Worm (Caenorhabditis elegans) whole organism, L1 larva: Measurements from ENCODE around the gene glr-2.

Source experiments
- C16A3.4 ChIP-seq: fragments of 150-350 bp; optimal IDR thresholded peaks from 2 replicates; lab custom pipeline; 2014; ENCODE audit warnings: missing biosample characterization, missing genetic modification characterization
- Y116A8C.19 ChIP-seq: sonication (generic microtip); optimal IDR thresholded peaks from 2 replicates; lab custom pipeline; 2016; ENCODE audit warnings: missing compliant biosample characterization, missing genetic modification characterization, borderline replicate concordance
- aha-1 ChIP-seq: fragments of 150-350 bp; optimal IDR thresholded peaks from 2 replicates; lab custom pipeline; 2014; ENCODE audit warnings: missing biosample characterization, missing genetic modification characterization
- alr-1 ChIP-seq: fragments of 200-800 bp; sonication (Bioruptor generic); optimal IDR thresholded peaks from 2 replicates; lab custom pipeline; 2018; ENCODE audit warnings: borderline replicate concordance, mild to moderate bottlenecking, missing genetic modification characterization, missing compliant biosample characterization
- aly-2 ChIP-seq: fragments of 150-350 bp; optimal IDR thresholded peaks from 2 replicates; lab custom pipeline; 2014; ENCODE audit warnings: missing biosample characterization, missing genetic modification characterization
- ama-1 ChIP-seq: fragments of 150-350 bp; optimal IDR thresholded peaks from 2 replicates; lab custom pipeline; 2014
- ceh-8 ChIP-seq: fragments of 200-800 bp; sonication (Bioruptor generic); optimal IDR thresholded peaks from 2 replicates; lab custom pipeline; 2018; ENCODE audit warnings: mild to moderate bottlenecking, missing genetic modification characterization, moderate library complexity, missing compliant biosample characterization
- ceh-82 ChIP-seq, 3 experiments: fragments of 150-350 bp in 1 of 3; sonication (generic microtip) in 2 of 3; optimal IDR thresholded peaks; 2 replicates each; lab custom pipeline; 2014 to 2017; ENCODE audit warnings: missing biosample characterization in 3 of 3, missing genetic modification characterization in 3 of 3
- ceh-88 ChIP-seq: fragments of 200-800 bp; sonication (Bioruptor generic); IDR thresholded peaks from 2 replicates; pipeline ENCODE4 v1.3.6; 2022; ENCODE audit warnings: missing genetic modification characterization, missing compliant biosample characterization
- ceh-90 ChIP-seq: sonication (generic microtip); optimal IDR thresholded peaks from 2 replicates; lab custom pipeline; 2016; ENCODE audit warnings: missing genetic modification characterization, missing compliant biosample characterization
- ces-1 ChIP-seq: fragments of 150-350 bp; optimal IDR thresholded peaks from 2 replicates; lab custom pipeline; 2014; ENCODE audit warnings: missing biosample characterization, missing genetic modification reagents, missing genetic modification characterization
- dpl-1 ChIP-seq, 3 experiments: fragments of 150-350 bp in 2 of 3; sonication (generic microtip) in 1 of 3; optimal IDR thresholded peaks; 2 replicates each; lab custom pipeline; 2014 to 2017; ENCODE audit warnings: missing biosample characterization in 3 of 3, missing genetic modification characterization in 3 of 3, missing genetic modification reagents in 3 of 3
- efl-1 ChIP-seq, 4 experiments: fragments of 150-350 bp; optimal IDR thresholded peaks in 3 of 4; peaks in 1 of 4; 1 replicate in 1 of 4; 2 replicates in 3 of 4; lab custom pipeline; 2014; ENCODE audit warnings: missing biosample characterization in 2 of 4, missing genetic modification characterization in 2 of 4, missing genetic modification reagents in 2 of 4
- efl-3 ChIP-seq: fragments of 200-800 bp; sonication (Bioruptor generic); optimal IDR thresholded peaks from 2 replicates; lab custom pipeline; 2018; ENCODE audit warnings: mild to moderate bottlenecking, missing genetic modification characterization, missing compliant biosample characterization
- egl-13 ChIP-seq: sonication (generic microtip); optimal IDR thresholded peaks from 2 replicates; lab custom pipeline; 2016; ENCODE audit warnings: missing genotype, missing genetic modification reagents, missing genetic modification characterization, missing compliant biosample characterization
- egl-27 ChIP-seq, 2 experiments: fragments of 150-350 bp in 1 of 2; sonication (generic microtip); optimal IDR thresholded peaks; 3 replicates each; lab custom pipeline; 2017 to 2018; ENCODE audit warnings: missing biosample characterization in 2 of 2, missing genetic modification characterization in 2 of 2, missing genetic modification reagents in 2 of 2
- elt-2 ChIP-seq: sonication (generic microtip); optimal IDR thresholded peaks from 2 replicates; lab custom pipeline; 2016; ENCODE audit warnings: missing genetic modification characterization, mild to moderate bottlenecking, inconsistent platforms, missing compliant biosample characterization, missing genetic modification reagents
- fkh-4 ChIP-seq: sonication (generic microtip); optimal IDR thresholded peaks from 2 replicates; lab custom pipeline; 2016; ENCODE audit warnings: missing compliant biosample characterization, missing genetic modification characterization, borderline replicate concordance
- fos-1 ChIP-seq: fragments of 150-350 bp; optimal IDR thresholded peaks from 2 replicates; lab custom pipeline; 2014; ENCODE audit warnings: missing biosample characterization, missing genetic modification characterization
- grh-1 ChIP-seq: fragments of 200-800 bp; sonication (Bioruptor generic); IDR thresholded peaks from 2 replicates; pipeline ENCODE4 v1.3.6; 2022; ENCODE audit warnings: missing genetic modification reagents, missing genetic modification characterization, missing compliant biosample characterization
- hlh-17 ChIP-seq: fragments of 200-800 bp; sonication (Bioruptor generic); optimal IDR thresholded peaks from 2 replicates; lab custom pipeline; 2018; ENCODE audit warnings: missing genetic modification characterization, mild to moderate bottlenecking, missing compliant biosample characterization, moderate library complexity, borderline replicate concordance
- hpl-2 ChIP-seq: fragments of 150-350 bp; optimal IDR thresholded peaks from 2 replicates; lab custom pipeline; 2014; ENCODE audit warnings: missing biosample characterization, missing genetic modification reagents, missing genetic modification characterization
- isw-1 ChIP-seq: fragments of 200-800 bp; sonication (Bioruptor generic); IDR thresholded peaks from 2 replicates; pipeline ENCODE4 v1.3.6; 2022; ENCODE audit warnings: missing genetic modification characterization, missing compliant biosample characterization
- lin-35 ChIP-seq, 2 experiments: fragments of 150-350 bp; optimal IDR thresholded peaks; 2 replicates each; lab custom pipeline; 2014; ENCODE audit warnings: missing biosample characterization in 2 of 2, missing genetic modification characterization in 2 of 2, missing genetic modification reagents in 2 of 2
- lin-39 ChIP-seq: fragments of 150-350 bp; optimal IDR thresholded peaks from 2 replicates; lab custom pipeline; 2014; ENCODE audit warnings: missing biosample characterization, missing genetic modification reagents, missing genetic modification characterization
- lir-3 ChIP-seq: sonication (generic microtip); optimal IDR thresholded peaks from 2 replicates; lab custom pipeline; 2016; ENCODE audit warnings: mild to moderate bottlenecking, missing genetic modification characterization, moderate library complexity, missing compliant biosample characterization; ENCODE audit not compliant: poor library complexity
- mep-1 ChIP-seq: fragments of 150-350 bp; optimal IDR thresholded peaks from 2 replicates; lab custom pipeline; 2014; ENCODE audit warnings: missing biosample characterization, missing genetic modification characterization
- nhr-11 ChIP-seq: fragments of 150-350 bp; optimal IDR thresholded peaks from 2 replicates; lab custom pipeline; 2014; ENCODE audit warnings: missing biosample characterization, missing genetic modification characterization
- nhr-12 ChIP-seq: sonication (generic microtip); optimal IDR thresholded peaks from 2 replicates; lab custom pipeline; 2017; ENCODE audit warnings: missing biosample characterization, missing genetic modification characterization
- nhr-19 ChIP-seq: fragments of 200-800 bp; sonication (Bioruptor generic); conservative IDR thresholded peaks from 2 replicates; pipeline ENCODE4 v1.3.6; 2022; ENCODE audit warnings: missing genetic modification characterization, missing compliant biosample characterization
- nhr-20 ChIP-seq: sonication (generic microtip); optimal IDR thresholded peaks from 2 replicates; lab custom pipeline; 2016; ENCODE audit warnings: mild to moderate bottlenecking, missing genetic modification characterization, missing compliant biosample characterization
- nhr-237 ChIP-seq: fragments of 150-350 bp; optimal IDR thresholded peaks from 2 replicates; lab custom pipeline; 2014; ENCODE audit warnings: missing biosample characterization, missing genetic modification characterization
- nhr-71 ChIP-seq: sonication (generic microtip); optimal IDR thresholded peaks from 2 replicates; lab custom pipeline; 2016; ENCODE audit warnings: mild to moderate bottlenecking, missing genetic modification characterization, moderate library complexity, missing compliant biosample characterization
- nhr-85 ChIP-seq: sonication (generic microtip); peaks from one replicate; lab custom pipeline; 2016; ENCODE audit warnings: missing genetic modification characterization, inconsistent platforms, missing compliant biosample characterization
- nhr-90 ChIP-seq: sonication (generic microtip); optimal IDR thresholded peaks from 2 replicates; lab custom pipeline; 2016; ENCODE audit warnings: mild to moderate bottlenecking, missing genetic modification characterization, missing compliant biosample characterization; ENCODE audit not compliant: poor library complexity
- pag-3 ChIP-seq: sonication (generic microtip); optimal IDR thresholded peaks from 2 replicates; lab custom pipeline; 2017; ENCODE audit warnings: missing genetic modification characterization, mild to moderate bottlenecking, missing compliant biosample characterization, antibody characterized with exemption, borderline replicate concordance; ENCODE audit not compliant: insufficient read depth
- pqm-1 ChIP-seq: sonication (generic microtip); optimal IDR thresholded peaks from 3 replicates; lab custom pipeline; 2017; ENCODE audit warnings: missing biosample characterization, missing genetic modification characterization
- skn-1 ChIP-seq: fragments of 150-350 bp; optimal IDR thresholded peaks from 2 replicates; lab custom pipeline; 2014; ENCODE audit warnings: missing biosample characterization, missing genetic modification characterization
- snpc-4 ChIP-seq: fragments of 150-350 bp; optimal IDR thresholded peaks from 2 replicates; lab custom pipeline; 2014; ENCODE audit warnings: missing biosample characterization, missing genetic modification characterization
- snu-23 ChIP-seq: sonication (generic microtip); optimal IDR thresholded peaks from 2 replicates; lab custom pipeline; 2016; ENCODE audit warnings: missing genetic modification characterization, missing compliant biosample characterization
- sptf-1 ChIP-seq: fragments of 150-350 bp; optimal IDR thresholded peaks from 2 replicates; lab custom pipeline; 2014; ENCODE audit warnings: missing biosample characterization, missing genetic modification characterization
- tbx-2 ChIP-seq: sonication (generic microtip); optimal IDR thresholded peaks from 2 replicates; lab custom pipeline; 2016; ENCODE audit warnings: missing genetic modification characterization, missing compliant biosample characterization
- unc-130 ChIP-seq: fragments of 150-350 bp; optimal IDR thresholded peaks from 2 replicates; lab custom pipeline; 2017; ENCODE audit warnings: missing biosample characterization, missing genetic modification characterization, inconsistent platforms
- unc-30 ChIP-seq: sonication (generic microtip); optimal IDR thresholded peaks from 2 replicates; lab custom pipeline; 2017; ENCODE audit warnings: missing biosample characterization, missing genetic modification characterization
- unc-62 ChIP-seq: fragments of 150-350 bp; optimal IDR thresholded peaks from 2 replicates; lab custom pipeline; 2014; ENCODE audit warnings: missing biosample characterization, missing genetic modification reagents, missing genetic modification characterization
- unc-86 ChIP-seq: sonication (generic microtip); optimal IDR thresholded peaks from 2 replicates; lab custom pipeline; 2016; ENCODE audit warnings: missing genetic modification characterization, missing compliant biosample characterization
- xbp-1 ChIP-seq: sonication (generic microtip); optimal IDR thresholded peaks from 2 replicates; lab custom pipeline; 2016; ENCODE audit warnings: missing genetic modification characterization, missing compliant biosample characterization
- zag-1 ChIP-seq: fragments of 150-350 bp; optimal IDR thresholded peaks from 2 replicates; lab custom pipeline; 2014; ENCODE audit warnings: missing biosample characterization, missing genetic modification characterization
- ztf-11 ChIP-seq, 2 experiments: sonication (generic microtip); optimal IDR thresholded peaks; 2 replicates each; lab custom pipeline; 2016 to 2017; ENCODE audit warnings: missing genetic modification characterization in 2 of 2, missing biosample characterization in 1 of 2, missing compliant biosample characterization in 1 of 2
- ztf-4 ChIP-seq: fragments of 150-350 bp; optimal IDR thresholded peaks from 2 replicates; lab custom pipeline; 2014; ENCODE audit warnings: missing biosample characterization, missing genetic modification characterization

The glr-2 gene

ce11 chrIII:7162065-7162762, 17.5 kb upstream of the glr-2 start, which contains the start of the genes syf-2 and K04G7.1:
syf-2 (minus strand) TSS chrIII:7162115.
K04G7.1 (plus strand) TSS chrIII:7162712.
- TF ChIP-seq ces-1 (GFP tag; lab: Kevin White, UChicago) (no peak), ceh-88 (GFP tag; lab: Robert Waterston, UW) (peak; percentile 72; the same call in 1 of the 2 replicates), ceh-8 (GFP tag; lab: Kevin White, UChicago) (peak; percentile 46), pqm-1 (no peak), tbx-2 (tag; lab: Kevin White, UChicago) (peak; percentile 91), hlh-17 (GFP tag; lab: Kevin White, UChicago) (no peak), zag-1 (tag; lab: Kevin White, UChicago) (peak; percentile 20), sptf-1 (tag; lab: Kevin White, UChicago) (no peak), nhr-12 (tag; lab: Kevin White, UChicago) (no peak), ceh-90 (tag; lab: Kevin White, UChicago) (no peak), aha-1 (peak; percentile 72), ztf-4 (tag; lab: Kevin White, UChicago) (peak; percentile 77), nhr-237 (peak; percentile 74), hpl-2 (GFP tag; lab: Kevin White, UChicago) (peak; percentile 52), aly-2 (tag; lab: Kevin White, UChicago) (peak; percentile 8), egl-27 (tag; optimal IDR thresholded peaks at IDR 0.05; lab: Kevin White, UChicago) (peak; percentile 78 to 87), nhr-90 (tag; lab: Kevin White, UChicago) (peak; percentile 80), snpc-4 (tag; lab: Kevin White, UChicago) (peak; percentile 82), unc-62 (GFP tag; lab: Kevin White, UChicago) (no peak), egl-13 (tag; lab: Kevin White, UChicago) (peak; percentile 85), nhr-71 (tag; lab: Kevin White, UChicago) (peak; percentile 95), ztf-11 (tag; optimal IDR thresholded peaks at IDR 0.05; lab: Kevin White, UChicago) (peak in 1 of 2 experiments; percentile 57), C16A3.4 (tag; lab: Kevin White, UChicago) (peak; percentile 93), nhr-85 (peak; percentile 97), ama-1 (lab: Kevin White, UChicago) (peak; percentile 56), unc-130 (tag; lab: Kevin White, UChicago) (peak; percentile 83), lir-3 (tag; lab: Kevin White, UChicago) (peak; percentile 62), lin-39 (tag; lab: Kevin White, UChicago) (peak; percentile 76), nhr-19 (GFP tag; lab: Robert Waterston, UW) (peak; percentile 90), snu-23 (peak; percentile 92), efl-1 (optimal IDR thresholded peaks at IDR 0.05; lab: Kevin White, UChicago) (peak; percentile 88 to 93), efl-1 (GFP tag; optimal IDR thresholded peaks at IDR 0.05 in 1 of 2; lab: Kevin White, UChicago) (peak; percentile 89 to 99), alr-1 (tag; lab: Kevin White, UChicago) (no peak), Y116A8C.19 (tag; lab: Kevin White, UChicago) (no peak), efl-3 (GFP tag; lab: Kevin White, UChicago) (no peak), lin-35 (GFP tag; optimal IDR thresholded peaks at IDR 0.05; lab: Kevin White, UChicago) (peak; percentile 93 to 96), mep-1 (tag; lab: Kevin White, UChicago) (peak; percentile 86), nhr-11 (tag; lab: Kevin White, UChicago) (peak; percentile 70), ceh-82 (tag; optimal IDR thresholded peaks at IDR 0.05; lab: Kevin White, UChicago) (peak; percentile 55 to 96 (median 67)), pag-3 (tag; lab: Kevin White, UChicago) (no peak), grh-1 (GFP tag; lab: Robert Waterston, UW) (peak; percentile 80), unc-30 (no peak), unc-86 (tag; lab: Kevin White, UChicago) (peak; percentile 85), fos-1 (tag; lab: Kevin White, UChicago) (peak; percentile 34), isw-1 (GFP tag; lab: Robert Waterston, UW) (peak; percentile 90), elt-2 (tag; lab: Kevin White, UChicago) (peak; percentile 45), nhr-20 (tag; lab: Kevin White, UChicago) (peak; percentile 90), xbp-1 (peak; percentile 91), fkh-4 (tag; lab: Kevin White, UChicago) (peak; percentile 14), skn-1 (tag; lab: Kevin White, UChicago) (peak; percentile 93), dpl-1 (GFP tag; optimal IDR thresholded peaks at IDR 0.05; lab: Kevin White, UChicago) (peak; percentile 90 to 94 (median 91))
